Worm (Caenorhabditis elegans) whole organism, L4 larva: ENCODE measurements around the gene F55G7.4.

Source experiments
- D1046.2 ChIP-seq: fragments of 200-800 bp; sonication (Bioruptor generic); IDR thresholded peaks from 2 replicates; pipeline ENCODE4 v1.3.6; 2022; ENCODE audit warnings: missing genetic modification characterization, missing compliant biosample characterization
- F44E2.7 ChIP-seq: fragments of 200-800 bp; sonication (Bioruptor generic); IDR thresholded peaks from 2 replicates; pipeline ENCODE4 v2.1.2; 2022; ENCODE audit warnings: missing genetic modification characterization, missing compliant biosample characterization
- R02D3.7 ChIP-seq: fragments of 150-350 bp; sonication (generic microtip); optimal IDR thresholded peaks from 3 replicates; lab custom pipeline; 2014; ENCODE audit warnings: missing biosample characterization, missing genetic modification characterization
- T26A8.4 ChIP-seq: fragments of 200-800 bp; sonication (Bioruptor generic); IDR thresholded peaks from 2 replicates; pipeline ENCODE4 v1.3.6; 2022; ENCODE audit warnings: missing genetic modification characterization, missing compliant biosample characterization
- Y105C5A.15 ChIP-seq: fragments of 200-800 bp; sonication (Bioruptor generic); IDR thresholded peaks from 2 replicates; pipeline ENCODE4 v1.3.6; 2022; ENCODE audit warnings: missing genetic modification characterization, missing compliant biosample characterization
- Y48G9A.11 ChIP-seq: fragments of 200-800 bp; sonication (Bioruptor generic); IDR thresholded peaks from 2 replicates; pipeline ENCODE4 v1.3.6; 2022; ENCODE audit warnings: missing genetic modification reagents, missing genetic modification characterization, missing compliant biosample characterization
- Y75B8A.6 ChIP-seq: fragments of 200-800 bp; sonication (Bioruptor generic); IDR thresholded peaks from 2 replicates; pipeline ENCODE4 v1.3.6; 2022; ENCODE audit warnings: missing genetic modification reagents, missing genetic modification characterization, missing compliant biosample characterization
- ZK337.2 ChIP-seq: fragments of 200-800 bp; sonication (Bioruptor generic); IDR thresholded peaks from 2 replicates; pipeline ENCODE4 v1.3.6; 2022; ENCODE audit warnings: missing genetic modification reagents, missing genetic modification characterization, missing compliant biosample characterization
- ZK546.5 ChIP-seq, 2 experiments: sonication (generic microtip); optimal IDR thresholded peaks; 2 replicates each; lab custom pipeline; 2017; ENCODE audit warnings: missing biosample characterization in 2 of 2, missing genetic modification characterization in 2 of 2
- aha-1 ChIP-seq: fragments of 150-350 bp; peaks from one replicate; lab custom pipeline; 2014; ENCODE audit warnings: missing biosample characterization, missing genetic modification characterization
- aly-2 ChIP-seq: sonication (generic microtip); optimal IDR thresholded peaks from 2 replicates; lab custom pipeline; 2018; ENCODE audit warnings: missing biosample characterization, missing genetic modification characterization
- ama-1 ChIP-seq: fragments of 150-350 bp; optimal IDR thresholded peaks from 2 replicates; lab custom pipeline; 2014; ENCODE audit warnings: inconsistent platforms, mixed read lengths
- attf-4 ChIP-seq: sonication (generic microtip); optimal IDR thresholded peaks from 3 replicates; lab custom pipeline; 2017; ENCODE audit warnings: missing biosample characterization, missing genetic modification characterization
- ceh-62 ChIP-seq: sonication (generic microtip); optimal IDR thresholded peaks from 2 replicates; lab custom pipeline; 2017; ENCODE audit warnings: missing biosample characterization, missing genetic modification characterization
- ctbp-1 ChIP-seq: fragments of 200-800 bp; sonication (Bioruptor generic); IDR thresholded peaks from 2 replicates; pipeline ENCODE4 v1.3.6; 2022; ENCODE audit warnings: missing genetic modification reagents, missing genetic modification characterization, missing compliant biosample characterization
- daf-12 ChIP-seq: fragments of 150-350 bp; optimal IDR thresholded peaks from 2 replicates; lab custom pipeline; 2014; ENCODE audit warnings: missing biosample characterization, missing genetic modification reagents, missing genetic modification characterization
- daf-16 ChIP-seq, 3 experiments: sonication (generic microtip); optimal IDR thresholded peaks; 2 replicates each; lab custom pipeline; 2016 to 2017; ENCODE audit warnings: missing genetic modification characterization in 3 of 3, missing genetic modification reagents in 3 of 3, mild to moderate bottlenecking in 2 of 3, missing compliant biosample characterization in 2 of 3, missing biosample characterization in 1 of 3, moderate library complexity in 1 of 3
- daf-19 ChIP-seq: fragments of 200-800 bp; sonication (Bioruptor generic); conservative IDR thresholded peaks from 2 replicates; pipeline ENCODE4 v1.3.6; 2022; ENCODE audit warnings: missing genetic modification characterization, missing compliant biosample characterization
- daf-8 ChIP-seq: fragments of 200-800 bp; sonication (Bioruptor generic); IDR thresholded peaks from 2 replicates; pipeline ENCODE4 v1.3.6; 2022; ENCODE audit warnings: missing genetic modification characterization, missing compliant biosample characterization
- dmd-6 ChIP-seq: fragments of 200-800 bp; sonication (Bioruptor generic); IDR thresholded peaks from 2 replicates; pipeline ENCODE4 v1.3.6; 2022; ENCODE audit warnings: missing genetic modification reagents, missing genetic modification characterization, missing compliant biosample characterization
- dmd-8 ChIP-seq: fragments of 200-800 bp; sonication (Bioruptor generic); IDR thresholded peaks from 2 replicates; pipeline ENCODE4 v1.3.6; 2022; ENCODE audit warnings: missing genetic modification characterization, missing compliant biosample characterization
- dmd-9 ChIP-seq: fragments of 200-800 bp; sonication (Bioruptor generic); IDR thresholded peaks from 2 replicates; pipeline ENCODE4 v1.3.6; 2022; ENCODE audit warnings: missing genetic modification reagents, missing genetic modification characterization, missing compliant biosample characterization
- duxl-1 ChIP-seq: sonication (generic microtip); optimal IDR thresholded peaks from 2 replicates; lab custom pipeline; 2016; ENCODE audit warnings: mild to moderate bottlenecking, missing genetic modification characterization, moderate library complexity, missing compliant biosample characterization; ENCODE audit not compliant: poor library complexity
- dve-1 ChIP-seq: sonication (generic microtip); optimal IDR thresholded peaks from 2 replicates; lab custom pipeline; 2017; ENCODE audit warnings: antibody characterized with exemption, mild to moderate bottlenecking, missing genetic modification characterization, missing compliant biosample characterization; ENCODE audit not compliant: insufficient read depth
- hif-1 ChIP-seq, 2 experiments: sonication (generic microtip); optimal IDR thresholded peaks; 2 replicates each; lab custom pipeline; 2016 to 2017; ENCODE audit warnings: missing compliant biosample characterization in 2 of 2, missing genetic modification characterization in 2 of 2, missing genetic modification reagents in 2 of 2, missing genotype in 2 of 2, mild to moderate bottlenecking in 1 of 2
- hlh-11 ChIP-seq: fragments of 200-800 bp; sonication (Bioruptor generic); optimal IDR thresholded peaks from 2 replicates; lab custom pipeline; 2018; ENCODE audit warnings: mild to moderate bottlenecking, missing genetic modification characterization, missing compliant biosample characterization
- lim-7 ChIP-seq: fragments of 200-800 bp; sonication (Bioruptor generic); IDR thresholded peaks from 2 replicates; pipeline ENCODE4 v1.3.6; 2022; ENCODE audit warnings: missing genetic modification characterization, missing compliant biosample characterization
- lin-1 ChIP-seq: fragments of 200-800 bp; sonication (Bioruptor generic); IDR thresholded peaks from 2 replicates; pipeline ENCODE4 v1.3.6; 2022; ENCODE audit warnings: missing genetic modification reagents, missing genetic modification characterization, missing compliant biosample characterization
- lin-13 ChIP-seq: fragments of 150-350 bp; optimal IDR thresholded peaks from 2 replicates; lab custom pipeline; 2014; ENCODE audit warnings: missing biosample characterization, missing genetic modification reagents, missing genetic modification characterization
- lir-3 ChIP-seq: sonication (generic microtip); optimal IDR thresholded peaks from 2 replicates; lab custom pipeline; 2016; ENCODE audit warnings: mild to moderate bottlenecking, missing genetic modification characterization, missing compliant biosample characterization
- lsy-2 ChIP-seq, 2 experiments: fragments of 150-350 bp in 1 of 2; sonication (generic microtip) in 1 of 2; optimal IDR thresholded peaks; 2 replicates each; lab custom pipeline; 2014 to 2017; ENCODE audit warnings: missing biosample characterization in 2 of 2, missing genetic modification characterization in 2 of 2
- madf-9 ChIP-seq: fragments of 200-800 bp; sonication (Bioruptor generic); conservative IDR thresholded peaks from 2 replicates; pipeline ENCODE4 v1.3.6; 2022; ENCODE audit warnings: missing genetic modification reagents, missing genetic modification characterization, missing compliant biosample characterization
- mdl-1 ChIP-seq, 2 experiments: fragments of 150-350 bp in 1 of 2; sonication (generic microtip) in 1 of 2; optimal IDR thresholded peaks; 2 replicates each; lab custom pipeline; 2014 to 2017; ENCODE audit warnings: missing biosample characterization in 2 of 2, missing genetic modification characterization in 2 of 2
- mdt-29 ChIP-seq: fragments of 200-800 bp; sonication (Bioruptor generic); IDR thresholded peaks from 2 replicates; pipeline ENCODE4 v1.3.6; 2022; ENCODE audit warnings: missing genetic modification reagents, missing genetic modification characterization, missing compliant biosample characterization
- mep-1 ChIP-seq: fragments of 150-350 bp; sonication (generic microtip); optimal IDR thresholded peaks from 3 replicates; lab custom pipeline; 2014; ENCODE audit warnings: missing biosample characterization, missing genetic modification characterization
- mxl-2 ChIP-seq: fragments of 200-800 bp; sonication (Bioruptor generic); conservative IDR thresholded peaks from 2 replicates; pipeline ENCODE4 v1.3.6; 2022; ENCODE audit warnings: missing genetic modification reagents, missing genetic modification characterization, missing compliant biosample characterization
- mxl-3 ChIP-seq: fragments of 200-800 bp; sonication (Bioruptor generic); optimal IDR thresholded peaks from 2 replicates; lab custom pipeline; 2018; ENCODE audit warnings: mild to moderate bottlenecking, missing genetic modification characterization, missing compliant biosample characterization
- nhr-10 ChIP-seq: fragments of 150-350 bp; optimal IDR thresholded peaks from 2 replicates; lab custom pipeline; 2014; ENCODE audit warnings: missing biosample characterization, missing genetic modification characterization
- nhr-11 ChIP-seq: fragments of 150-350 bp; optimal IDR thresholded peaks from 2 replicates; lab custom pipeline; 2014; ENCODE audit warnings: missing biosample characterization, missing genetic modification characterization
- nhr-41 ChIP-seq: fragments of 200-800 bp; sonication (Bioruptor generic); IDR thresholded peaks from 2 replicates; pipeline ENCODE4 v1.3.6; 2022; ENCODE audit warnings: missing genetic modification reagents, missing genetic modification characterization, missing compliant biosample characterization
- nhr-76 ChIP-seq: fragments of 150-350 bp; optimal IDR thresholded peaks from 2 replicates; lab custom pipeline; 2014; ENCODE audit warnings: missing biosample characterization, missing genetic modification characterization
- pqm-1 ChIP-seq: sonication (generic microtip); optimal IDR thresholded peaks from 2 replicates; lab custom pipeline; 2017; ENCODE audit warnings: missing biosample characterization, missing genetic modification characterization
- rbr-2 ChIP-seq: sonication (generic microtip); optimal IDR thresholded peaks from 2 replicates; lab custom pipeline; 2016; ENCODE audit warnings: missing genotype, missing genetic modification characterization, missing compliant biosample characterization
- set-16 ChIP-seq: fragments of 200-800 bp; sonication (Bioruptor generic); IDR thresholded peaks from 2 replicates; pipeline ENCODE4 v1.3.6; 2022; ENCODE audit warnings: missing genetic modification reagents, missing genetic modification characterization, missing compliant biosample characterization
- snpc-1.2 ChIP-seq: fragments of 200-800 bp; sonication (Bioruptor generic); IDR thresholded peaks from 2 replicates; pipeline ENCODE4 v1.3.6; 2022; ENCODE audit warnings: missing genetic modification reagents, missing genetic modification characterization, missing compliant biosample characterization
- snpc-4 ChIP-seq: fragments of 150-350 bp; optimal IDR thresholded peaks from 2 replicates; lab custom pipeline; 2014; ENCODE audit warnings: missing biosample characterization, missing genetic modification characterization
- tra-1 ChIP-seq: fragments of 200-800 bp; sonication (Bioruptor generic); IDR thresholded peaks from 2 replicates; pipeline ENCODE4 v1.3.6; 2022; ENCODE audit warnings: missing genetic modification reagents, missing genetic modification characterization, missing compliant biosample characterization
- unc-130 ChIP-seq: sonication (generic microtip); optimal IDR thresholded peaks from 2 replicates; lab custom pipeline; 2016; ENCODE audit warnings: missing genetic modification reagents, missing genetic modification characterization, missing compliant biosample characterization
- unc-39 ChIP-seq: sonication (generic microtip); optimal IDR thresholded peaks from 2 replicates; lab custom pipeline; 2017; ENCODE audit warnings: missing biosample characterization, missing genetic modification characterization
- zfp-2 ChIP-seq: sonication (generic microtip); optimal IDR thresholded peaks from 2 replicates; lab custom pipeline; 2016; ENCODE audit warnings: mild to moderate bottlenecking, missing genetic modification characterization, missing compliant biosample characterization
- zfp-3 ChIP-seq: fragments of 200-800 bp; sonication (Bioruptor generic); conservative IDR thresholded peaks from 2 replicates; pipeline ENCODE4 v1.3.6; 2022; ENCODE audit warnings: missing genetic modification reagents, missing genetic modification characterization, missing compliant biosample characterization
- ztf-11 ChIP-seq: fragments of 150-350 bp; optimal IDR thresholded peaks from 2 replicates; lab custom pipeline; 2014; ENCODE audit warnings: missing biosample characterization, missing genetic modification characterization

Gene F55G7.4

DNA sequence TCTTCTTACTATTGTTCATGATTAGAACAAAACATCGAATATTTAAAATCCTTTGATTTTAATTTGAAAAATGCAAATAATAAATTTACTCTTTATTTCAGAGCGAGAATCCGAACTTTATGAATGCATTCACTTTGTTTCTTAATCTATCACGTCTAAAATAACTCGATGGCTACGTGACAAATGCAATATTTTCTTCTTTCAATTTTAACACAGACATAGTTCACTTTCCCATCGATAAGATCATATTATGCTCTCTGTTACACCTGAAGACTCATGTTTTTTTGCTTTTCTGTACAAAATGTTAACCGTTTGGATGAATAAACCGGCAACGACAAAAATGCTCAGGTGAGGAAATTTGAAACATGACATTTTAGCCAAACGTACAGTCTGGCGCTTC is 41.9 kb downstream of the F55G7.4 start:
- TF ChIP-seq ama-1 (lab: Kevin White, UChicago) (no peak), ctbp-1 (GFP tag; lab: Robert Waterston, UW) (no peak), hif-1 (tag; optimal IDR thresholded peaks at IDR 0.05; lab: Kevin White, UChicago) (peak in 1 of 2 experiments; percentile 99), unc-39 (no peak), aha-1 (tag; lab: Kevin White, UChicago) (peak; percentile 99), ceh-62 (tag; lab: Kevin White, UChicago) (no peak), ZK337.2 (GFP tag; lab: Robert Waterston, UW) (no peak), lin-1 (no peak; the same call in 1 of the 2 replicates), rbr-2 (tag; lab: Kevin White, UChicago) (no peak), R02D3.7 (no peak), hlh-11 (tag; lab: Kevin White, UChicago) (peak; percentile 7), lim-7 (no peak), mdl-1 (tag; optimal IDR thresholded peaks at IDR 0.05; lab: Kevin White, UChicago) (no peak), snpc-4 (tag; lab: Kevin White, UChicago) (no peak), T26A8.4 (no peak), unc-130 (no peak), lin-13 (no peak), daf-12 (tag; lab: Kevin White, UChicago) (no peak), snpc-1.2 (GFP tag; lab: Robert Waterston, UW) (no peak), attf-4 (no peak), ZK546.5 (tag; optimal IDR thresholded peaks at IDR 0.05; lab: Kevin White, UChicago) (no peak), ztf-11 (tag; lab: Kevin White, UChicago) (no peak), daf-19 (GFP tag; lab: Robert Waterston, UW) (no peak), nhr-76 (tag; lab: Kevin White, UChicago) (no peak), dve-1 (tag; lab: Kevin White, UChicago) (peak; percentile 15), Y48G9A.11 (no peak), zfp-3 (GFP tag; lab: Robert Waterston, UW) (0 out of 2 replicates have a peak, but pooled peaks have one; percentile 27), nhr-10 (tag; lab: Kevin White, UChicago) (no peak), nhr-41 (no peak), mep-1 (tag; lab: Kevin White, UChicago) (no peak), duxl-1 (tag; lab: Kevin White, UChicago) (no peak), F44E2.7 (GFP tag; lab: Robert Waterston, UW) (no peak), dmd-6 (GFP tag; lab: Robert Waterston, UW) (peak; percentile 21; the same call in 1 of the 2 replicates), dmd-9 (GFP tag; lab: Robert Waterston, UW) (no peak), pqm-1 (no peak), Y75B8A.6 (GFP tag; lab: Robert Waterston, UW) (no peak), mxl-3 (no peak), dmd-8 (GFP tag; lab: Robert Waterston, UW) (no peak), tra-1 (GFP tag; lab: Robert Waterston, UW) (0 out of 2 replicates have a peak, but pooled peaks have one; percentile 29), D1046.2 (GFP tag; lab: Robert Waterston, UW) (no peak), nhr-11 (tag; lab: Kevin White, UChicago) (no peak), mdt-29 (GFP tag; lab: Robert Waterston, UW) (peak; percentile 41; the same call in 1 of the 2 replicates), Y105C5A.15 (GFP tag; lab: Robert Waterston, UW) (no peak), madf-9 (GFP tag; lab: Robert Waterston, UW) (no peak), mxl-2 (GFP tag; lab: Robert Waterston, UW) (no peak), daf-16 (GFP tag; optimal IDR thresholded peaks at IDR 0.05; lab: Kevin White, UChicago) (no peak), daf-16 (tag; optimal IDR thresholded peaks at IDR 0.05; lab: Kevin White, UChicago) (peak; percentile 14), zfp-2 (tag; lab: Kevin White, UChicago) (no peak), lsy-2 (tag; optimal IDR thresholded peaks at IDR 0.05; lab: Kevin White, UChicago) (no peak), set-16 (no peak), aly-2 (tag; lab: Kevin White, UChicago) (no peak), daf-8 (GFP tag; lab: Robert Waterston, UW) (no peak), lir-3 (tag; lab: Kevin White, UChicago) (no peak)
